Fruit fly (Drosophila melanogaster) S2 (cell line): Measurements from ENCODE around the gene ocn.

Source experiments
- CG8478 ChIP-seq: fragments of >200 bp; optimal IDR thresholded peaks from 2 replicates; lab custom pipeline; 2018
- CTCF ChIP-seq, 2 experiments: fragments of >200 bp; optimal IDR thresholded peaks; 2 replicates each; lab custom pipeline; 2018

Gene ocn

DNA sequence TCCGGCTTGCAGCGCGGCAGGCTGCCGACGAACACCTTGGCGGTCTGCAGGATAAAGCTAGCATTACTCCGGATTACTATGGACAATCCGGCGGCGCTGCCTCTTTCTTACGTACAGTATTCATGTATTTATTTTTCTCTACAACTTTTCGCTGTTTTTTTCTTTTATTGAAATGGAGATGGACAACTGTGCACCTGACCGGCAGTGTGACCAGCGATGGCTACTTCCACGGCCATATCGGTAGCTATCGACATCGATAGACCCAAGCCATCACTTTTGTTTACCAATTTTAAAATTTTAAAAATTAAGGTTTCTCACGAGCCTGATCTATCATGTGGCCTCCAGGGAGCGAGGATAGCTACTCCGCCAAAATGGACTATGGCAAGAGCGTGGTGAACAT is 42.5 kb downstream of the ocn start, which contains the start of the genes CG7903 and Sas-6:
Gene CG7903 (minus strand): TSS at position 197 of the 400 bp plus-strand sequence.
Gene Sas-6 (plus strand): TSS at position 323 of the 400 bp plus-strand sequence.
- TF ChIP-seq CTCF (optimal IDR thresholded peaks at IDR 0.05; lab: Kevin White, UChicago) (no peak), CG8478 (lab: Kevin White, UChicago) (no peak)

DNA sequence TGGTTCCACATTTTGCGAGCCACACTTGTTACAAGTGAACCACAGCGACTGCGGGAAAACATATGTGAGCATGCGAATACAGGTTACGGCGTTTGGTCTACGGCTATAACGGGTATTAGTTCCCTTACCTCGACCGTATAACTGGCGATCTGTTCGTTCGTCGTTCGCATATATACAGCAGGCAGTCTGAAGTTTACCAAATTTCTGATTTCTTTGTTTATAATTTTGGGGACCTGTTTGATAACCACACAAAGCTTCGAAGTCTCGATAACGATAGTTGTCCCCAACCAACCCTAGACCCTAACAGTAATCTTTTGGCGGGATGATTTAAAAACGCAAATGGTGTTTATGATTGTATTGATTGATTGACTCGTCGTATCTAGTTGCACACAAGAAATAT is 44.4 kb downstream of the ocn start, which contains the start of gene Acph-1:
Gene Acph-1 (minus strand): TSS at position 278 of the 400 bp plus-strand sequence.
- TF ChIP-seq CG8478 (lab: Kevin White, UChicago) (no peak), CTCF (optimal IDR thresholded peaks at IDR 0.05; lab: Kevin White, UChicago) (no peak)

DNA sequence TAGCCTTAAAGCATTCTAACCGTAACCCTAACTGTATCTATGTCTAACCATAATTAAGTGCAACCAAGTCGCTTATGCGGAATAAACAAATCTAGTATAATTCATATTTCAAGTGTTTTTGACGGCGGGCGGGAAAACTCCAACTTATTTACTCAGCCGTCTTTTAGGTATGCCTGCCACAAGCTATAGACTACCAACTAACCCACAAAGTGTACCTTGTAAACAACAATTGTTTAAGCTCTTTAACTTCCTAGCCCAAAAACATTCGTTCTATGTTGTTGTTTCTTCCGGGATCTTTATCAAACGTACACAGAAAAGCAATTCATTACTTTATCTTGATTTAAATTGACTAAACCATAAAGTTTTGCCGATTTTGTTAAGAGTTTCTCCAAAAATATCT is 46.8 kb downstream of the ocn start:
- TF ChIP-seq CTCF (optimal IDR thresholded peaks at IDR 0.05; lab: Kevin White, UChicago) (no peak), CG8478 (lab: Kevin White, UChicago) (no peak)
